Worm (Caenorhabditis elegans) whole organism, L3 larva: ENCODE data around the gene gcy-7.

ENCODE experiments used
- aly-2 ChIP-seq: fragments of 150-350 bp; optimal IDR thresholded peaks from 2 replicates; lab custom pipeline; 2014; ENCODE audit warnings: missing biosample characterization, missing genetic modification characterization
- ama-1 ChIP-seq: fragments of 150-350 bp; optimal IDR thresholded peaks from 2 replicates; lab custom pipeline; 2018
- elt-2 ChIP-seq: sonication (generic microtip); optimal IDR thresholded peaks from 2 replicates; lab custom pipeline; 2016; ENCODE audit warnings: missing genetic modification reagents, mild to moderate bottlenecking, missing genetic modification characterization, missing compliant biosample characterization
- fos-1 ChIP-seq: fragments of 150-350 bp; optimal IDR thresholded peaks from 2 replicates; lab custom pipeline; 2014; ENCODE audit warnings: missing biosample characterization, missing genetic modification characterization
- hmg-11 ChIP-seq: sonication (generic microtip); optimal IDR thresholded peaks from 2 replicates; lab custom pipeline; 2016; ENCODE audit warnings: missing genetic modification characterization, missing compliant biosample characterization
- skn-1 ChIP-seq: fragments of 150-350 bp; optimal IDR thresholded peaks from 2 replicates; lab custom pipeline; 2014; ENCODE audit warnings: missing biosample characterization, missing genetic modification characterization
- zag-1 ChIP-seq: fragments of 150-350 bp; optimal IDR thresholded peaks from 2 replicates; lab custom pipeline; 2014; ENCODE audit warnings: missing biosample characterization, missing genetic modification characterization
- ztf-11 ChIP-seq: fragments of 150-350 bp; optimal IDR thresholded peaks from 2 replicates; lab custom pipeline; 2014; ENCODE audit warnings: missing biosample characterization, missing genetic modification characterization

ce11 chrV:8406911-8407310, 19.8 kb downstream of the gcy-7 start:
- TF ChIP-seq ama-1 (no peak), fos-1 (tag; lab: Kevin White, UChicago) (no peak), elt-2 (tag; lab: Kevin White, UChicago) (no peak), ztf-11 (tag; lab: Kevin White, UChicago) (no peak), aly-2 (tag; lab: Kevin White, UChicago) (no peak), skn-1 (no peak), hmg-11 (tag; lab: Kevin White, UChicago) (no peak), zag-1 (no peak)
